Fruit fly (Drosophila melanogaster): ENCODE data around the gene CG5013.
A peak's percentile ranks its signal among the peaks of the same experiment; 100 is the strongest.

- TF ChIP-seq CG8478 (optimal IDR thresholded peaks at IDR 0.05) (no peak), CTCF (optimal IDR thresholded peaks at IDR 0.05) (peak in 1 of 2 experiments; percentile 3)
These were observed 23.8 kb upstream of the CG5013 start, which contains the start of gene pnr for dm6 chr3R:16025587-16026223.

All from S2 (cell line).